Worm (Caenorhabditis elegans): ENCODE data around the gene lem-2.

- no peak for TF ChIP-seq snpc-4 (tag; optimal IDR thresholded peaks at IDR 0.05)
- no peak for TF ChIP-seq tbx-2 (tag; optimal IDR thresholded peaks at IDR 0.05)
Measured at ce11 chrII:14112842-14113241, 49.6 kb downstream of the lem-2 start.
